Worm (Caenorhabditis elegans) whole organism, L3 larva: Measurements from ENCODE around the gene Y25C1A.7.

ENCODE experiments used
- R02D3.7 ChIP-seq: fragments of 150-350 bp; optimal IDR thresholded peaks from 2 replicates; lab custom pipeline; 2014; ENCODE audit warnings: missing biosample characterization, missing genetic modification characterization
- ZK546.5 ChIP-seq: sonication (generic microtip); optimal IDR thresholded peaks from 2 replicates; lab custom pipeline; 2017; ENCODE audit warnings: missing biosample characterization, missing genetic modification characterization
- ama-1 ChIP-seq: fragments of 150-350 bp; optimal IDR thresholded peaks from 2 replicates; lab custom pipeline; 2018
- ceh-16 ChIP-seq: sonication (generic microtip); optimal IDR thresholded peaks from 2 replicates; lab custom pipeline; 2017; ENCODE audit warnings: missing biosample characterization, missing genetic modification characterization
- ceh-82 ChIP-seq: fragments of 150-350 bp; optimal IDR thresholded peaks from 2 replicates; lab custom pipeline; 2014; ENCODE audit warnings: missing biosample characterization, missing genetic modification characterization
- ceh-9 ChIP-seq: sonication (generic microtip); optimal IDR thresholded peaks from 2 replicates; lab custom pipeline; 2018; ENCODE audit warnings: missing biosample characterization, missing genetic modification characterization
- daf-12 ChIP-seq: fragments of 150-350 bp; optimal IDR thresholded peaks from 2 replicates; lab custom pipeline; 2014; ENCODE audit warnings: missing biosample characterization, missing genetic modification reagents, missing genetic modification characterization
- egl-27 ChIP-seq: sonication (generic microtip); optimal IDR thresholded peaks from 4 replicates; lab custom pipeline; 2017; ENCODE audit warnings: missing biosample characterization, missing genetic modification reagents, missing genetic modification characterization
- egl-5 ChIP-seq: fragments of 150-350 bp; optimal IDR thresholded peaks from 2 replicates; lab custom pipeline; 2017; ENCODE audit warnings: missing biosample characterization, missing genetic modification reagents, missing genetic modification characterization, inconsistent platforms
- elt-1 ChIP-seq: fragments of 150-350 bp; optimal IDR thresholded peaks from 2 replicates; lab custom pipeline; 2014; ENCODE audit warnings: missing biosample characterization, missing genetic modification characterization
- elt-2 ChIP-seq: sonication (generic microtip); optimal IDR thresholded peaks from 2 replicates; lab custom pipeline; 2016; ENCODE audit warnings: missing genetic modification reagents, mild to moderate bottlenecking, missing genetic modification characterization, missing compliant biosample characterization
- eor-1 ChIP-seq, 2 experiments: fragments of 150-350 bp; optimal IDR thresholded peaks; 2 replicates each; lab custom pipeline; 2014 to 2018; ENCODE audit warnings: missing biosample characterization in 2 of 2, missing genetic modification characterization in 2 of 2
- fkh-10 ChIP-seq: sonication (generic microtip); optimal IDR thresholded peaks from 2 replicates; lab custom pipeline; 2017; ENCODE audit warnings: missing biosample characterization, missing genetic modification reagents, missing genetic modification characterization
- hmg-11 ChIP-seq: sonication (generic microtip); optimal IDR thresholded peaks from 2 replicates; lab custom pipeline; 2016; ENCODE audit warnings: missing genetic modification characterization, missing compliant biosample characterization
- jun-1 ChIP-seq: fragments of 150-350 bp; optimal IDR thresholded peaks from 2 replicates; lab custom pipeline; 2014; ENCODE audit warnings: missing biosample characterization, missing genetic modification reagents, missing genetic modification characterization
- lin-15B ChIP-seq: fragments of 150-350 bp; optimal IDR thresholded peaks from 2 replicates; lab custom pipeline; 2014; ENCODE audit warnings: missing biosample characterization, missing genetic modification characterization
- lin-39 ChIP-seq: fragments of 150-350 bp; optimal IDR thresholded peaks from 2 replicates; lab custom pipeline; 2018; ENCODE audit warnings: missing biosample characterization, missing genetic modification reagents, missing genetic modification characterization
- lsy-12 ChIP-seq: sonication (generic microtip); optimal IDR thresholded peaks from 2 replicates; lab custom pipeline; 2016; ENCODE audit warnings: mild to moderate bottlenecking, missing genetic modification characterization, missing compliant biosample characterization
- mml-1 ChIP-seq: fragments of 150-350 bp; sonication (generic microtip); optimal IDR thresholded peaks from 3 replicates; lab custom pipeline; 2014; ENCODE audit warnings: missing biosample characterization, missing genetic modification characterization
- nfya-1 ChIP-seq: sonication (generic microtip); optimal IDR thresholded peaks from 2 replicates; lab custom pipeline; 2017; ENCODE audit warnings: missing genetic modification characterization, mild to moderate bottlenecking, missing compliant biosample characterization, antibody characterized with exemption, moderate library complexity; ENCODE audit not compliant: insufficient read depth
- nhr-11 ChIP-seq: fragments of 150-350 bp; optimal IDR thresholded peaks from 2 replicates; lab custom pipeline; 2014; ENCODE audit warnings: missing biosample characterization, missing genetic modification characterization
- nhr-12 ChIP-seq: fragments of 150-350 bp; optimal IDR thresholded peaks from 2 replicates; lab custom pipeline; 2014; ENCODE audit warnings: missing biosample characterization, missing genetic modification characterization
- nhr-23 ChIP-seq: fragments of 150-350 bp; optimal IDR thresholded peaks from 2 replicates; lab custom pipeline; 2014; ENCODE audit warnings: missing biosample characterization, missing genetic modification reagents, missing genetic modification characterization
- nhr-237 ChIP-seq: fragments of 150-350 bp; optimal IDR thresholded peaks from 2 replicates; lab custom pipeline; 2014; ENCODE audit warnings: missing biosample characterization, missing genetic modification characterization
- nhr-25 ChIP-seq: sonication (generic microtip); optimal IDR thresholded peaks from 2 replicates; lab custom pipeline; 2017; ENCODE audit warnings: missing biosample characterization, missing genetic modification characterization
- nhr-67 ChIP-seq: fragments of 150-350 bp; optimal IDR thresholded peaks from 2 replicates; lab custom pipeline; 2014; ENCODE audit warnings: missing biosample characterization, missing genetic modification characterization
- nhr-77 ChIP-seq: fragments of 150-350 bp; optimal IDR thresholded peaks from 2 replicates; lab custom pipeline; 2014; ENCODE audit warnings: missing biosample characterization, missing genetic modification characterization
- pha-4 ChIP-seq: fragments of 150-350 bp; optimal IDR thresholded peaks from 2 replicates; lab custom pipeline; 2014; ENCODE audit warnings: missing biosample characterization, missing genetic modification reagents, missing genetic modification characterization
- pqm-1 ChIP-seq: fragments of 150-350 bp; optimal IDR thresholded peaks from 2 replicates; lab custom pipeline; 2017; ENCODE audit warnings: missing biosample characterization, missing genetic modification characterization, inconsistent platforms
- sea-2 ChIP-seq: fragments of 150-350 bp; sonication (generic microtip); optimal IDR thresholded peaks from 4 replicates; lab custom pipeline; 2014; ENCODE audit warnings: missing biosample characterization, missing genetic modification reagents, missing genetic modification characterization
- skn-1 ChIP-seq: fragments of 150-350 bp; optimal IDR thresholded peaks from 2 replicates; lab custom pipeline; 2014; ENCODE audit warnings: missing biosample characterization, missing genetic modification characterization
- tbx-2 ChIP-seq: sonication (generic microtip); optimal IDR thresholded peaks from 2 replicates; lab custom pipeline; 2016; ENCODE audit warnings: mild to moderate bottlenecking, missing genetic modification characterization, missing compliant biosample characterization
- unc-39 ChIP-seq: sonication (generic microtip); optimal IDR thresholded peaks from 4 replicates; lab custom pipeline; 2017; ENCODE audit warnings: missing biosample characterization, missing genetic modification characterization
- unc-62 ChIP-seq: fragments of 150-350 bp; sonication (generic microtip); optimal IDR thresholded peaks from 4 replicates; lab custom pipeline; 2014; ENCODE audit warnings: missing biosample characterization, missing genetic modification reagents, missing genetic modification characterization
- zag-1 ChIP-seq: fragments of 150-350 bp; optimal IDR thresholded peaks from 2 replicates; lab custom pipeline; 2014; ENCODE audit warnings: missing biosample characterization, missing genetic modification characterization
- ztf-11 ChIP-seq: fragments of 150-350 bp; optimal IDR thresholded peaks from 2 replicates; lab custom pipeline; 2014; ENCODE audit warnings: missing biosample characterization, missing genetic modification characterization

Gene Y25C1A.7

DNA sequence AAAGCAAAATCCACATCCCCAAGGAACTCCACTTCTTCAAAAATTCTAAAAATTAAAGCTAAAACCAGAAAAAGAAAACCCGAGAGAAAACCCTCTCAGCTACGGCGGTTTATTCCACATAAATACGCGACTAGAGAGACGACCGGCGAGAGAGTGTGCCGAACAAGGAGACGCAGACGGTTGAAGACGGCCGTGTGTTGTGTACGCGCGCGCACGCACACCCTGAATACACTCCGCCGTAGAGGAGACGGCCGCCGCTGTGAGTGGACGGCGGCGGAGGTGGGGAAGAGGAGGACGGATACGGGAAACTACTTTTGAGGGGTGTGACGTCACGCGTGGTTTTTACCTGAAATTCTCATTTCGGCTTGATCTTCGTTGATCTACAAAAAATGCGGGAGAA is 16.2 kb downstream of the Y25C1A.7 start:
- TF ChIP-seq sea-2 (GFP tag; lab: Kevin White, UChicago) (no peak), lin-39 (tag; lab: Kevin White, UChicago) (peak; percentile 30), hmg-11 (peak; percentile 72)

DNA sequence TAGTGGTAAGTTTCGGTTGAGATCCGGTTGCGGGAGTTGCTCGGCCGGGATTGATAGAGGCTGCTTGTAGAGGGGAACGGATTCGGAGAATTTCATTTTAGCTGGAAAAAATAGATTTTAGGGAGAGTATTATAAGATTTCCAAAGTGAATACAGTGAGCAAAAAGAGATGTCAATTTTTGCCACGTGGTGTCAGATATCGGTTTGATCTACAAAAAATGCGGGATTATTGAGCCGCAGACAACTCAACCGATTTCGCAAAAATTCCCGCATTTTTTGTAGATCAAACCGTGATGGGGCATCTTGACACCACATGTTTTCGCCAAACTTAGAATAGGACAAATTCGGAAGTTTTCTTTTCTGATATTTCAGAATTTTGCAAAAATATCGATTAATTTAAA is 16.6 kb downstream of the Y25C1A.7 start, which contains the start of gene lido-13:
Gene lido-13, minus strand, starts transcription at position 101 of the 400 bp plus-strand sequence.
- no peak for TF ChIP-seq ceh-16
- TF ChIP-seq nhr-67 (tag; lab: Kevin White, UChicago), result no peak
- TF ChIP-seq lsy-12 (tag; lab: Kevin White, UChicago), result no peak
- TF ChIP-seq ZK546.5, result no peak
- TF ChIP-seq ama-1 (lab: Kevin White, UChicago), result no peak
- TF ChIP-seq zag-1 (tag; lab: Kevin White, UChicago), result no peak
- TF ChIP-seq nhr-237 (tag; lab: Kevin White, UChicago), result no peak
- TF ChIP-seq nhr-77 (tag; lab: Kevin White, UChicago), result no peak
- no peak for TF ChIP-seq pha-4 (tag; lab: Kevin White, UChicago)
- no peak for TF ChIP-seq jun-1
- no peak for TF ChIP-seq egl-5 (tag; lab: Kevin White, UChicago)
- no peak for TF ChIP-seq mml-1 (tag; lab: Kevin White, UChicago)
- TF ChIP-seq ztf-11 (tag; lab: Kevin White, UChicago), result no peak
- no peak for TF ChIP-seq R02D3.7 (tag; lab: Kevin White, UChicago)
- TF ChIP-seq pqm-1 (tag; lab: Kevin White, UChicago), result no peak
- TF ChIP-seq unc-39, result no peak
- no peak for TF ChIP-seq elt-1 (tag; lab: Kevin White, UChicago)
- no peak for TF ChIP-seq ceh-9 (tag; lab: Kevin White, UChicago)
- no peak for TF ChIP-seq nhr-12

ce11 chrII:3053689-3054088 is 17.2 kb downstream of the Y25C1A.7 start:
- TF ChIP-seq ceh-16, result no peak

DNA sequence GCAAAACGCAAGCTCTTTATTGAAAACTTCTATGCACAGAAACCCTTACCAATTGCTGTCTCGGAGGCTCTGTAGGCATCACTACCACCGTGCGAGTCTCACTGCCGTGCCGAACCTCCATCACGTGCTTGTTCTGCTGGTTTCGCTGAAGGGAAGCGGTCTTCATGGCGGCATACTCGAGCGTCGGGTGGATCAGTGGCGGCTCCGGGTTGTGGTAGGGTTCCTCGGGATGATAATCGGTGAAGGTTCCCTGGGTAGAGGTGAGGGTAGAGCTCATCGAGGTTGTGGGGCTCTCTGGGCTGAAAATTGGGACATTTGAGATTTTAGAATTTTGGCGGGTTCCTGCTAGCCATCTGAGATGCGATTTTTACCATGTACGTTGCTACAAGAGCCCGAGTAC is 18.0 kb downstream of the Y25C1A.7 start:
- TF ChIP-seq fkh-10 (GFP tag; lab: Kevin White, UChicago) (no peak), hmg-11 (no peak), skn-1 (tag; lab: Kevin White, UChicago) (no peak), nhr-25 (tag; lab: Kevin White, UChicago) (no peak), pqm-1 (tag; lab: Kevin White, UChicago) (no peak), nhr-23 (tag; lab: Kevin White, UChicago) (no peak), nhr-77 (tag; lab: Kevin White, UChicago) (no peak), lin-15B (tag; lab: Kevin White, UChicago) (no peak), elt-2 (no peak), ceh-82 (tag; lab: Kevin White, UChicago) (no peak), jun-1 (no peak), daf-12 (no peak), egl-5 (tag; lab: Kevin White, UChicago) (no peak), sea-2 (GFP tag; lab: Kevin White, UChicago) (no peak), tbx-2 (tag; lab: Kevin White, UChicago) (no peak), nfya-1 (tag; lab: Kevin White, UChicago) (no peak)

- TF ChIP-seq nhr-67 (tag; lab: Kevin White, UChicago) (no peak), egl-27 (no peak), pqm-1 (tag; lab: Kevin White, UChicago) (no peak), lsy-12 (tag; lab: Kevin White, UChicago) (no peak), nhr-12 (no peak), tbx-2 (tag; lab: Kevin White, UChicago) (no peak), ceh-9 (tag; lab: Kevin White, UChicago) (no peak)
- TF ChIP-seq, all 47 proteins: peak for 0
These were observed 19.5 kb downstream of the Y25C1A.7 start for ce11 chrII:3051332-3051731.

DNA sequence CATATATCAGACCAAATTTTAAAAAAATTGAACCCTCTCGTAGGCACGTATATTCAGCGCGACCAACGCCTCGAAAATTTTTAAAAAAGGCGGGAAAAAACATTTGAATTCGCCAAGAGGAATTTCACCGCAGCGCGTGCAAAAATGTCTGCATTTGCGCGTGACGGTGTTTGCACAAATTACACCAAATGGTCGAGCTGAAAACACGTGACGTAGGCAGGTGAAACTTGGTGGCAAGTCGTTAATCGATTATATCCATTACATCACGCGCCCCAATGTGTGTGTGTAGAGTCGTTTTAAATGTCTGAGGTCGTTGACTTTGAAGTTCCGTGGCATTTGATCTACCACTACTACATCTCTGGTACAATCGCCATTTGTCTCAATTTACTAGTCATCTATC is 20.2 kb downstream of the Y25C1A.7 start, which contains the start of gene sri-31:
Gene sri-31, plus strand, starts transcription at position 301 of the 400 bp plus-strand sequence.
- TF ChIP-seq ceh-82 (tag; lab: Kevin White, UChicago), result no peak
- TF ChIP-seq zag-1 (tag; lab: Kevin White, UChicago), result no peak
- no peak for TF ChIP-seq ZK546.5
- no peak for TF ChIP-seq nhr-12
- no peak for TF ChIP-seq nhr-11
- no peak for TF ChIP-seq nhr-25 (tag; lab: Kevin White, UChicago)
- no peak for TF ChIP-seq unc-62 (GFP tag; lab: Kevin White, UChicago)
- TF ChIP-seq elt-1 (tag; lab: Kevin White, UChicago), result no peak
- no peak for TF ChIP-seq pqm-1 (tag; lab: Kevin White, UChicago)
- TF ChIP-seq eor-1 (tag; optimal IDR thresholded peaks at IDR 0.05; lab: Kevin White, UChicago), result no peak
